Fruit fly (Drosophila melanogaster): ENCODE results near the gene CG12104.

CG12104 gene

dm6 chr3L:1568225-1569161 lies 34.0 kb downstream of the CG12104 start, which contains the start of gene CG7879:
Gene CG7879 (minus strand): TSS chr3L:1568608.
- TF ChIP-seq tai (GFP tag; optimal IDR thresholded peaks at IDR 0.05) (no peak), dl (GFP tag; optimal IDR thresholded peaks at IDR 0.05; ENCODE audit: insufficient read depth in 1 of 2, partially characterized antibody in 2 of 2) (no peak), GATAd (GFP tag; optimal IDR thresholded peaks at IDR 0.05) (no peak), fru (GFP tag; optimal IDR thresholded peaks at IDR 0.05) (no peak), h (GFP tag; optimal IDR thresholded peaks at IDR 0.05) (peak; percentile 34), Dfd (GFP tag; optimal IDR thresholded peaks at IDR 0.05) (no peak), ey (GFP tag; optimal IDR thresholded peaks at IDR 0.05) (no peak), lola (GFP tag; optimal IDR thresholded peaks at IDR 0.05) (no peak), pan (optimal IDR thresholded peaks at IDR 0.05) (no peak), sv (GFP tag; optimal IDR thresholded peaks at IDR 0.05) (peak; percentile 48), Hnf4 (GFP tag; optimal IDR thresholded peaks at IDR 0.05) (no peak), sage (GFP tag; optimal IDR thresholded peaks at IDR 0.05) (no peak), brk (GFP tag; optimal IDR thresholded peaks at IDR 0.05) (no peak), N (GFP tag; optimal IDR thresholded peaks at IDR 0.05) (no peak), rgr (GFP tag; optimal IDR thresholded peaks at IDR 0.05) (peak; percentile 22), Abd-B (GFP tag; optimal IDR thresholded peaks at IDR 0.05) (no peak), br (GFP tag; optimal IDR thresholded peaks at IDR 0.05) (no peak), Dif (GFP tag; optimal IDR thresholded peaks at IDR 0.05; ENCODE audit: partially characterized antibody) (no peak), CrebA (GFP tag; optimal IDR thresholded peaks at IDR 0.05; ENCODE audit: borderline replicate concordance) (no peak), woc (GFP tag; optimal IDR thresholded peaks at IDR 0.05) (peak; percentile 41), Vsx2 (GFP tag; optimal IDR thresholded peaks at IDR 0.05; ENCODE audit: partially characterized antibody) (no peak), Sp1 (GFP tag; optimal IDR thresholded peaks at IDR 0.05) (peak; percentile 9), usp (GFP tag; optimal IDR thresholded peaks at IDR 0.05) (no peak), Hr78 (GFP tag; optimal IDR thresholded peaks at IDR 0.05) (no peak), dmrt93B (GFP tag; optimal IDR thresholded peaks at IDR 0.05) (no peak), HLH106 (tag; optimal IDR thresholded peaks at IDR 0.05) (peak; percentile 44), psq (GFP tag; optimal IDR thresholded peaks at IDR 0.05) (peak; percentile 49), Hr83 (GFP tag; optimal IDR thresholded peaks at IDR 0.05; ENCODE audit: poor library complexity, severe bottlenecking) (no peak), foxo (GFP tag; optimal IDR thresholded peaks at IDR 0.05) (peak in 1 of 2 experiments; percentile 28), Mio (GFP tag; optimal IDR thresholded peaks at IDR 0.05) (no peak), CG32264 (GFP tag; optimal IDR thresholded peaks at IDR 0.05) (no peak), jim (GFP tag; optimal IDR thresholded peaks at IDR 0.05) (no peak), CG9705 (GFP tag; optimal IDR thresholded peaks at IDR 0.05) (no peak), dsf (GFP tag; optimal IDR thresholded peaks at IDR 0.05; ENCODE audit: borderline replicate concordance) (no peak), Jra (GFP tag; optimal IDR thresholded peaks at IDR 0.05) (no peak), Rel (GFP tag; optimal IDR thresholded peaks at IDR 0.05) (no peak), Rel (tag; optimal IDR thresholded peaks at IDR 0.05) (peak; percentile 36), Myc (optimal IDR thresholded peaks at IDR 0.05) (no peak), OdsH (GFP tag; optimal IDR thresholded peaks at IDR 0.05) (no peak)

DNA sequence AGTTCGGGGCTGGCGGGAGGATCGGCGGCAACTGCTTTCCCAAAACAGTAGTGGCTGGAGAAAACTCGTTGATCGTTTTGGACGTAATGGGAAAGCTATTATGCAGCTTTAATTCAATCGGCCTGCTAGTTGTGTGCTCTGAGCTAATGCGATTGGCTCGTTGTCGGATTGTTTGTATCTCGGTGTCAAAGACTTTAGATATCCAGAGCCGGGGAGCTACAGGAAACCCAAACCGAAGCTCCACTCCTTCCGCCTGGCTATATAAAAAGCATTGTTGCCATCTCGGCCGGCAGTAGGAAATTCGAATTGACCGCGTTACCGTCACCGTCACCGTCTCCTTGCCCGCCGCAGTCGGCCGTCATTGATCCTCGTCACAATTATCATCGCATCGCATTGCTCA lies 37.4 kb downstream of the CG12104 start, which contains the start of gene CG12003:
Gene CG12003, plus strand, starts transcription at position 301 of the 400 bp plus-strand sequence.
- no peak for TF ChIP-seq GATAd (GFP tag; optimal IDR thresholded peaks at IDR 0.05)
- no peak for TF ChIP-seq ey (GFP tag; optimal IDR thresholded peaks at IDR 0.05)
- TF ChIP-seq Dif (GFP tag; optimal IDR thresholded peaks at IDR 0.05; ENCODE audit: partially characterized antibody) = no peak

All from whole organism, wandering third instar larva.